Worm (Caenorhabditis elegans) whole organism, young adult: Measurements from ENCODE around the gene F35B12.9.
A peak's percentile ranks its signal among the peaks of the same experiment; 100 is the strongest.

Source experiments
- B0035.1 ChIP-seq: sonication (generic microtip); optimal IDR thresholded peaks from 2 replicates; lab custom pipeline; 2016; ENCODE audit warnings: missing genetic modification characterization, mild to moderate bottlenecking, missing compliant biosample characterization, missing genotype, missing genetic modification reagents
- B0261.1 ChIP-seq: sonication (generic microtip); optimal IDR thresholded peaks from 2 replicates; lab custom pipeline; 2016; ENCODE audit warnings: mild to moderate bottlenecking, missing genetic modification characterization, moderate library complexity, missing compliant biosample characterization
- B0336.3 ChIP-seq: fragments of 200-800 bp; sonication (Bioruptor generic); IDR thresholded peaks from 2 replicates; pipeline ENCODE4 v1.3.6; 2022; ENCODE audit warnings: missing genetic modification characterization, missing compliant biosample characterization
- D2030.7 ChIP-seq: fragments of 200-800 bp; sonication (Bioruptor generic); IDR thresholded peaks from 2 replicates; pipeline ENCODE4 v1.3.6; 2022; ENCODE audit warnings: missing genetic modification reagents, missing genetic modification characterization, missing compliant biosample characterization
- F10E7.11 ChIP-seq: sonication (generic microtip); optimal IDR thresholded peaks from 2 replicates; lab custom pipeline; 2017; ENCODE audit warnings: mild to moderate bottlenecking, missing genetic modification characterization, moderate library complexity, missing compliant biosample characterization
- F22D6.2 ChIP-seq: sonication (generic microtip); optimal IDR thresholded peaks from 2 replicates; lab custom pipeline; 2016; ENCODE audit warnings: mild to moderate bottlenecking, missing genetic modification characterization, missing compliant biosample characterization
- F33H1.4 ChIP-seq: fragments of 200-800 bp; sonication (Bioruptor generic); IDR thresholded peaks from 2 replicates; pipeline ENCODE4 v1.3.6; 2022; ENCODE audit warnings: missing genetic modification reagents, missing genetic modification characterization, missing compliant biosample characterization
- F57A8.1 ChIP-seq: fragments of 200-800 bp; sonication (Bioruptor generic); optimal IDR thresholded peaks from 2 replicates; lab custom pipeline; 2018; ENCODE audit warnings: mild to moderate bottlenecking, missing genetic modification characterization, moderate library complexity, missing compliant biosample characterization
- K12H6.12 ChIP-seq: fragments of 200-800 bp; sonication (Bioruptor generic); optimal IDR thresholded peaks from 2 replicates; lab custom pipeline; 2018; ENCODE audit warnings: mild to moderate bottlenecking, missing genetic modification characterization, missing compliant biosample characterization
- T26A5.8 ChIP-seq: sonication (generic microtip); optimal IDR thresholded peaks from 2 replicates; lab custom pipeline; 2016; ENCODE audit warnings: missing genetic modification characterization, missing compliant biosample characterization
- Y67H2A.10 ChIP-seq: fragments of 200-800 bp; sonication (Bioruptor generic); conservative IDR thresholded peaks from 2 replicates; pipeline ENCODE4 v1.3.6; 2022; ENCODE audit warnings: missing genetic modification reagents, missing genetic modification characterization, missing compliant biosample characterization
- Y79H2A.3 ChIP-seq: fragments of 200-800 bp; sonication (Bioruptor generic); conservative IDR thresholded peaks from 2 replicates; pipeline ENCODE4 v1.3.6; 2022; ENCODE audit warnings: missing genetic modification reagents, missing genetic modification characterization, missing compliant biosample characterization
- Y95B8A.8 ChIP-seq: fragments of 200-800 bp; sonication (Bioruptor generic); IDR thresholded peaks from 2 replicates; pipeline ENCODE4 v1.3.6; 2022; ENCODE audit warnings: missing genetic modification reagents, missing genetic modification characterization, missing compliant biosample characterization
- ama-1 ChIP-seq, 3 experiments: fragments of 150-350 bp in 1 of 3; sonication (generic microtip) in 2 of 3; optimal IDR thresholded peaks; 2 replicates each; lab custom pipeline; 2014 to 2018; ENCODE audit warnings: missing biosample characterization in 2 of 3, missing genetic modification characterization in 2 of 3, missing genetic modification reagents in 2 of 3
- aptf-2 ChIP-seq: fragments of 200-800 bp; sonication (Bioruptor generic); conservative IDR thresholded peaks from 2 replicates; pipeline ENCODE4 v1.3.6; 2022; ENCODE audit warnings: missing genetic modification reagents, missing genetic modification characterization, missing compliant biosample characterization
- aptf-3 ChIP-seq: fragments of 200-800 bp; sonication (Bioruptor generic); IDR thresholded peaks from 2 replicates; pipeline ENCODE4 v1.3.6; 2022; ENCODE audit warnings: missing genetic modification characterization, missing compliant biosample characterization
- attf-3 ChIP-seq: fragments of 200-800 bp; sonication (Bioruptor generic); conservative IDR thresholded peaks from 2 replicates; pipeline ENCODE4 v1.3.6; 2022; ENCODE audit warnings: missing genetic modification reagents, missing genetic modification characterization, missing compliant biosample characterization
- attf-5 ChIP-seq: fragments of 200-800 bp; sonication (Bioruptor generic); optimal IDR thresholded peaks from 2 replicates; lab custom pipeline; 2018; ENCODE audit warnings: mild to moderate bottlenecking, missing genetic modification characterization, missing compliant biosample characterization
- cebp-1 ChIP-seq, 2 experiments: fragments of 200-800 bp in 1 of 2; sonication (Bioruptor generic) in 1 of 2; sonication (generic microtip) in 1 of 2; IDR thresholded peaks in 1 of 2; optimal IDR thresholded peaks in 1 of 2; 2 replicates each; pipeline versions ENCODE4 v1.3.6 to Lab custom; 2017 to 2022; ENCODE audit warnings: missing compliant biosample characterization in 2 of 2, missing genetic modification characterization in 2 of 2, mild to moderate bottlenecking in 1 of 2, missing genetic modification reagents in 1 of 2, moderate library complexity in 1 of 2
- chd-7 ChIP-seq: sonication (generic microtip); optimal IDR thresholded peaks from 2 replicates; lab custom pipeline; 2016; ENCODE audit warnings: mild to moderate bottlenecking, missing genetic modification characterization, moderate library complexity, missing compliant biosample characterization
- die-1 ChIP-seq: sonication (generic microtip); optimal IDR thresholded peaks from 2 replicates; lab custom pipeline; 2016; ENCODE audit warnings: missing genotype, mild to moderate bottlenecking, missing genetic modification characterization, missing compliant biosample characterization
- efl-1 ChIP-seq: fragments of 150-350 bp; optimal IDR thresholded peaks from 2 replicates; lab custom pipeline; 2014; ENCODE audit warnings: missing biosample characterization, missing genetic modification reagents, missing genetic modification characterization
- fkh-3 ChIP-seq: sonication (generic microtip); optimal IDR thresholded peaks from 2 replicates; lab custom pipeline; 2016; ENCODE audit warnings: mild to moderate bottlenecking, missing genetic modification characterization, missing compliant biosample characterization
- hmg-1.2 ChIP-seq: fragments of 200-800 bp; sonication (Bioruptor generic); IDR thresholded peaks from 2 replicates; pipeline ENCODE4 v1.3.6; 2022; ENCODE audit warnings: missing genetic modification reagents, missing genetic modification characterization, missing compliant biosample characterization
- lin-26 ChIP-seq: fragments of 200-800 bp; sonication (Bioruptor generic); IDR thresholded peaks from 2 replicates; pipeline ENCODE4 v1.3.6; 2022; ENCODE audit warnings: missing genetic modification reagents, missing genetic modification characterization, missing compliant biosample characterization
- lin-40 ChIP-seq: sonication (generic microtip); optimal IDR thresholded peaks from 2 replicates; lab custom pipeline; 2016; ENCODE audit warnings: missing genetic modification characterization, mild to moderate bottlenecking, missing compliant biosample characterization, missing genotype, missing genetic modification reagents
- lin-54 ChIP-seq: fragments of 200-800 bp; sonication (Bioruptor generic); optimal IDR thresholded peaks from 2 replicates; lab custom pipeline; 2018; ENCODE audit warnings: mild to moderate bottlenecking, missing genetic modification characterization, missing compliant biosample characterization
- lir-1 ChIP-seq: fragments of 200-800 bp; sonication (Bioruptor generic); conservative IDR thresholded peaks from 2 replicates; pipeline ENCODE4 v1.3.6; 2022; ENCODE audit warnings: missing genetic modification reagents, missing genetic modification characterization, missing compliant biosample characterization
- lsy-27 ChIP-seq: sonication (generic microtip); optimal IDR thresholded peaks from 2 replicates; lab custom pipeline; 2017; ENCODE audit warnings: missing genetic modification characterization, mild to moderate bottlenecking, missing compliant biosample characterization, antibody characterized with exemption, missing genotype, borderline replicate concordance; ENCODE audit not compliant: insufficient read depth
- madf-10 ChIP-seq: sonication (generic microtip); optimal IDR thresholded peaks from 2 replicates; lab custom pipeline; 2016; ENCODE audit warnings: mild to moderate bottlenecking, missing genetic modification characterization, missing compliant biosample characterization
- madf-8 ChIP-seq: fragments of 200-800 bp; sonication (Bioruptor generic); conservative IDR thresholded peaks from 2 replicates; pipeline ENCODE4 v1.3.6; 2022; ENCODE audit warnings: missing genetic modification reagents, missing genetic modification characterization, missing compliant biosample characterization
- mcd-1 ChIP-seq: fragments of 200-800 bp; sonication (Bioruptor generic); IDR thresholded peaks from 2 replicates; pipeline ENCODE4 v1.3.6; 2022; ENCODE audit warnings: missing genetic modification reagents, missing genetic modification characterization, missing compliant biosample characterization
- mel-28 ChIP-seq: sonication (generic microtip); optimal IDR thresholded peaks from 2 replicates; lab custom pipeline; 2016; ENCODE audit warnings: borderline replicate concordance, mild to moderate bottlenecking, missing genetic modification characterization, missing compliant biosample characterization
- mxl-1 ChIP-seq: sonication (generic microtip); optimal IDR thresholded peaks from 2 replicates; lab custom pipeline; 2016; ENCODE audit warnings: missing genetic modification characterization, missing compliant biosample characterization
- nfya-1 ChIP-seq: sonication (generic microtip); optimal IDR thresholded peaks from 2 replicates; lab custom pipeline; 2017; ENCODE audit warnings: antibody characterized with exemption, missing compliant biosample characterization, missing genetic modification characterization, borderline replicate concordance; ENCODE audit not compliant: insufficient read depth
- nfyb-1 ChIP-seq: fragments of 200-800 bp; sonication (Bioruptor generic); IDR thresholded peaks from 2 replicates; pipeline ENCODE4 v1.3.6; 2022; ENCODE audit warnings: missing genetic modification reagents, missing genetic modification characterization, missing compliant biosample characterization
- nhr-120 ChIP-seq: fragments of 200-800 bp; sonication (Bioruptor generic); IDR thresholded peaks from 2 replicates; pipeline ENCODE4 v1.3.6; 2022; ENCODE audit warnings: missing genetic modification characterization, missing compliant biosample characterization
- nhr-27 ChIP-seq: fragments of 200-800 bp; sonication (Bioruptor generic); optimal IDR thresholded peaks from 2 replicates; lab custom pipeline; 2018; ENCODE audit warnings: mild to moderate bottlenecking, missing genetic modification characterization, moderate library complexity, missing compliant biosample characterization
- rpc-1 ChIP-seq, 2 experiments: fragments of 150-350 bp in 1 of 2; sonication (generic microtip) in 1 of 2; optimal IDR thresholded peaks; 2 replicates each; lab custom pipeline; 2014 to 2018; ENCODE audit warnings: missing biosample characterization in 1 of 2, missing genetic modification characterization in 1 of 2, missing genetic modification reagents in 1 of 2, missing genotype in 1 of 2
- snpc-1.1 ChIP-seq: sonication (generic microtip); optimal IDR thresholded peaks from 2 replicates; lab custom pipeline; 2017; ENCODE audit warnings: missing genetic modification characterization, mild to moderate bottlenecking, missing compliant biosample characterization, antibody characterized with exemption, moderate library complexity, missing genotype, missing genetic modification reagents; ENCODE audit not compliant: insufficient read depth
- tbx-9 ChIP-seq: sonication (generic microtip); optimal IDR thresholded peaks from 2 replicates; lab custom pipeline; 2016; ENCODE audit warnings: borderline replicate concordance, missing genetic modification characterization, inconsistent platforms, missing compliant biosample characterization
- unc-130 ChIP-seq: sonication (generic microtip); optimal IDR thresholded peaks from 2 replicates; lab custom pipeline; 2016; ENCODE audit warnings: missing genetic modification reagents, missing genetic modification characterization, missing compliant biosample characterization
- zfh-2 ChIP-seq: fragments of 200-800 bp; sonication (Bioruptor generic); conservative IDR thresholded peaks from 2 replicates; pipeline ENCODE4 v1.3.6; 2022; ENCODE audit warnings: missing genetic modification reagents, missing genetic modification characterization, missing compliant biosample characterization
- ztf-18 ChIP-seq: sonication (generic microtip); optimal IDR thresholded peaks from 2 replicates; lab custom pipeline; 2016; ENCODE audit warnings: missing genotype, mild to moderate bottlenecking, missing genetic modification characterization, missing compliant biosample characterization
- ztf-22 ChIP-seq: fragments of 200-800 bp; sonication (Bioruptor generic); optimal IDR thresholded peaks from 2 replicates; lab custom pipeline; 2018; ENCODE audit warnings: mild to moderate bottlenecking, missing genetic modification characterization, moderate library complexity, missing compliant biosample characterization
- ztf-6 ChIP-seq: fragments of 200-800 bp; sonication (Bioruptor generic); IDR thresholded peaks from 2 replicates; pipeline ENCODE4 v1.3.6; 2022; ENCODE audit warnings: missing genetic modification reagents, missing genetic modification characterization, missing compliant biosample characterization

The F35B12.9 gene

DNA sequence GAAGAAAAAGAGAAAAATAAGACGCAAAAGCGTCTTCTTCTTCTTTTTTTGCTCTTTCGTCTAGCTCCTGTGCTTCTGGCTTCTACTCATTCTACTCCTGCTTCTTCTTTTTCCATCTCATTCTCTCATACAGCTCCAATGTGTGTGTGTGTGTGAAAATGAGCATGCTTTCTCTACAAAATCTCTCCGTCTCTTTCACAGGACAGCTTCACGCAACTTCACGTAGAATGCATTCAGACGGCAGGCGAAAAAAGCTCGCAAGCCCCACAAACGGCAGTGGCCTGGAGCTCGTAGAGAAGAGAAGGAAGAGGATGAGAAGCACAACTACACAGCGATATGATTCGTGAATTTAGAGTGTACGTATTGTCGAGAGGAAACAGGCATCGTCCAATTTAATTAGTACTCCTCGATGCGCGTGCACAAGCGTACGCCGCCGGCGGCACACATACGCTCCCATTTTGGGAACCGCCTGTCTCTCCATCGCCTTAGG lies 40.4 kb downstream of the F35B12.9 start:
- TF ChIP-seq F22D6.2 (no peak), K12H6.12 (tag; lab: Kevin White, UChicago) (peak; percentile 59), nfya-1 (tag; lab: Kevin White, UChicago) (no peak), tbx-9 (tag; lab: Kevin White, UChicago) (no peak), attf-5 (GFP tag; lab: Kevin White, UChicago) (no peak), chd-7 (tag; lab: Kevin White, UChicago) (peak; percentile 4), snpc-1.1 (tag; lab: Kevin White, UChicago) (no peak), efl-1 (no peak), madf-10 (no peak), ama-1 (optimal IDR thresholded peaks at IDR 0.05; lab: Kevin White, UChicago) (no peak), ama-1 (GFP tag; optimal IDR thresholded peaks at IDR 0.05; lab: Kevin White, UChicago) (no peak), zfh-2 (GFP tag; lab: Robert Waterston, UW) (peak; percentile 79), Y79H2A.3 (GFP tag; lab: Robert Waterston, UW) (no peak), cebp-1 (GFP tag; IDR thresholded peaks at IDR 0.05; lab: Robert Waterston, UW) (no peak), cebp-1 (tag; optimal IDR thresholded peaks at IDR 0.05; lab: Kevin White, UChicago) (peak; percentile 48), ztf-6 (no peak), aptf-3 (GFP tag; lab: Robert Waterston, UW) (no peak), nhr-120 (GFP tag; lab: Robert Waterston, UW) (no peak), lir-1 (no peak), mcd-1 (GFP tag; lab: Robert Waterston, UW) (0 out of 2 replicates have a peak, but pooled peaks have one; percentile 22), mel-28 (no peak), F33H1.4 (GFP tag; lab: Robert Waterston, UW) (no peak), hmg-1.2 (GFP tag; lab: Robert Waterston, UW) (peak; percentile 28; the same call in 1 of the 2 replicates)

DNA sequence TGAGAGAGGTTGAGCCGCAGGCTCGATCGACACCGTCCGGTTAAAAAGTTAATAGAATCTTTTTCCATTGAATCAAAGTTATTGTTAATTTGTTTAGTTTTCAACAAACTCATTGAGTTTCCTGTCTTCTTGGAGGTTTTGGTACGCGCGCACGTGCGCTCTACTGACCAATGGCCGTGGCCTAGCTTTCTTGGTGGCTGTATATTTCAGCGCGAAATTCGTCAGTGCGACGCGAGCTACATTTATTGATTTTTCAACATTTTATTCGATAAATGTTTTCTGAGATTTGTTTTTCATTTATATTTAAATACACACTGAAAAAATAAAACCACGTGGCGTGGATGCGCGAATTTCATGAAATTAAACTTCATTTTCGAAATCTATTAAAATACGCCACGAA lies 43.2 kb downstream of the F35B12.9 start, which contains the start of gene bir-1:
Gene bir-1, plus strand, starts transcription at position 312 of the 400 bp plus-strand sequence.
- TF ChIP-seq ztf-22 (GFP tag; lab: Kevin White, UChicago): no peak
- peak; percentile 35 for TF ChIP-seq ztf-18
- TF ChIP-seq B0035.1 (tag; lab: Kevin White, UChicago): no peak
- TF ChIP-seq fkh-3: no peak
- no peak for TF ChIP-seq F57A8.1 (GFP tag; lab: Kevin White, UChicago)
- TF ChIP-seq die-1 (tag; lab: Kevin White, UChicago): no peak
- peak; percentile 22; the same call in 1 of the 2 replicates for TF ChIP-seq attf-3 (GFP tag; lab: Robert Waterston, UW)
- no peak for TF ChIP-seq F10E7.11 (tag; lab: Kevin White, UChicago)
- TF ChIP-seq chd-7 (tag; lab: Kevin White, UChicago): no peak
- TF ChIP-seq lsy-27 (tag; lab: Kevin White, UChicago): no peak
- no peak for TF ChIP-seq aptf-2 (GFP tag; lab: Robert Waterston, UW)
- TF ChIP-seq B0336.3 (GFP tag; lab: Robert Waterston, UW): no peak
- peak; percentile 46; the same call in 1 of the 2 replicates for TF ChIP-seq Y95B8A.8
- TF ChIP-seq B0261.1 (tag; lab: Kevin White, UChicago): no peak
- peak; percentile 30; the same call in 1 of the 2 replicates for TF ChIP-seq F33H1.4 (GFP tag; lab: Robert Waterston, UW)
- no peak for TF ChIP-seq rpc-1 (optimal IDR thresholded peaks at IDR 0.05; lab: Kevin White, UChicago)
- TF ChIP-seq rpc-1 (tag; optimal IDR thresholded peaks at IDR 0.05; lab: Kevin White, UChicago): no peak
- no peak for TF ChIP-seq lin-40 (tag; lab: Kevin White, UChicago)
- peak; percentile 32 for TF ChIP-seq lin-54
- TF ChIP-seq Y67H2A.10 (GFP tag; lab: Robert Waterston, UW): 0 out of 2 replicates have a peak, but pooled peaks have one; percentile 23
- TF ChIP-seq madf-8 (GFP tag; lab: Robert Waterston, UW): peak; percentile 15; the same call in 1 of the 2 replicates
- peak; percentile 66 for TF ChIP-seq D2030.7 (GFP tag; lab: Robert Waterston, UW)
- no peak for TF ChIP-seq nfyb-1
- TF ChIP-seq T26A5.8: no peak
- TF ChIP-seq nhr-27 (tag; lab: Kevin White, UChicago): no peak
- no peak for TF ChIP-seq mxl-1 (tag; lab: Kevin White, UChicago)
- TF ChIP-seq lin-26 (GFP tag; lab: Robert Waterston, UW): no peak
- peak; percentile 42 for TF ChIP-seq unc-130 (GFP tag; lab: Kevin White, UChicago)
- peak; percentile 34; the same call in 1 of the 2 replicates for TF ChIP-seq hmg-1.2 (GFP tag; lab: Robert Waterston, UW)
